Fruit fly (Drosophila melanogaster) whole organism, pupa: ENCODE data around the gene CG7264.

Experiments
- CG10348 ChIP-seq: fragments of 200-800 bp; sonication (Bioruptor generic); IDR thresholded peaks from 2 replicates; pipeline ENCODE4 v1.3.6; 2022; ENCODE audit warnings: missing biosample characterization, missing genetic modification characterization
- CG12605 ChIP-seq: fragments of 200-800 bp; sonication (Bioruptor generic); IDR thresholded peaks from 2 replicates; pipeline ENCODE4 v1.3.6; 2022; ENCODE audit warnings: missing biosample characterization, missing genetic modification characterization
- CG13204 ChIP-seq: fragments of 200-800 bp; sonication (Bioruptor generic); optimal IDR thresholded peaks from 2 replicates; lab custom pipeline; 2018; ENCODE audit warnings: missing biosample characterization, mild to moderate bottlenecking, missing genetic modification characterization, moderate library complexity
- CG14655 ChIP-seq: fragments of 200-800 bp; sonication (Bioruptor generic); optimal IDR thresholded peaks from 3 replicates; lab custom pipeline; 2017; ENCODE audit warnings: mild to moderate bottlenecking, missing biosample characterization, missing genetic modification reagents, missing genetic modification characterization
- CG15710 ChIP-seq: fragments of 200-800 bp; sonication (Bioruptor generic); optimal IDR thresholded peaks from 2 replicates; lab custom pipeline; 2018; ENCODE audit warnings: missing biosample characterization, mild to moderate bottlenecking, missing genetic modification characterization, moderate library complexity
- CG17806 ChIP-seq: fragments of 200-800 bp; sonication (Bioruptor generic); optimal IDR thresholded peaks from 2 replicates; lab custom pipeline; 2018; ENCODE audit warnings: missing biosample characterization, mild to moderate bottlenecking, missing genetic modification characterization, moderate library complexity
- CG32121 ChIP-seq: fragments of 200-800 bp; sonication (Bioruptor generic); IDR thresholded peaks from 2 replicates; pipeline ENCODE4 v1.3.6; 2022; ENCODE audit warnings: missing biosample characterization, missing genetic modification characterization
- CG34367 ChIP-seq: fragments of 200-800 bp; sonication (Bioruptor generic); optimal IDR thresholded peaks from 2 replicates; lab custom pipeline; 2018; ENCODE audit warnings: missing biosample characterization, mild to moderate bottlenecking, missing genetic modification characterization
- CG4496 ChIP-seq: fragments of 200-800 bp; sonication (Bioruptor generic); IDR thresholded peaks from 3 replicates; pipeline ENCODE4 v1.3.6; 2022; ENCODE audit warnings: missing biosample characterization, missing genetic modification characterization
- CG8159 ChIP-seq: fragments of 200-800 bp; sonication (Bioruptor generic); optimal IDR thresholded peaks from 3 replicates; lab custom pipeline; 2018; ENCODE audit warnings: missing biosample characterization, mild to moderate bottlenecking, missing genetic modification characterization, moderate library complexity
- CG8301 ChIP-seq: fragments of 200-800 bp; sonication (Bioruptor generic); optimal IDR thresholded peaks from 2 replicates; lab custom pipeline; 2018; ENCODE audit warnings: missing biosample characterization, mild to moderate bottlenecking, missing genetic modification characterization
- CG9948 ChIP-seq: fragments of 200-800 bp; sonication (Bioruptor generic); optimal IDR thresholded peaks from 2 replicates; lab custom pipeline; 2018; ENCODE audit warnings: missing biosample characterization, mild to moderate bottlenecking, missing genetic modification characterization, moderate library complexity
- D1 ChIP-seq: fragments of 200-800 bp; sonication (Bioruptor generic); optimal IDR thresholded peaks from 2 replicates; lab custom pipeline; 2018; ENCODE audit warnings: missing biosample characterization, mild to moderate bottlenecking, missing genetic modification characterization, moderate library complexity
- EcR ChIP-seq: fragments of 200-800 bp; sonication (Bioruptor generic); optimal IDR thresholded peaks from 3 replicates; lab custom pipeline; 2019; ENCODE audit warnings: missing biosample characterization, missing genetic modification characterization, mild to moderate bottlenecking, moderate library complexity, missing genetic modification reagents
- Ets98B ChIP-seq: fragments of 200-800 bp; sonication (Bioruptor generic); IDR thresholded peaks from 2 replicates; pipeline ENCODE4 v1.3.6; 2022; ENCODE audit warnings: missing biosample characterization, missing genetic modification characterization
- Pif1A ChIP-seq: fragments of 200-800 bp; sonication (Bioruptor generic); optimal IDR thresholded peaks from 3 replicates; lab custom pipeline; 2016; ENCODE audit warnings: missing biosample characterization, missing genetic modification characterization
- Pif1B ChIP-seq: fragments of 200-800 bp; sonication (Bioruptor generic); optimal IDR thresholded peaks from 3 replicates; lab custom pipeline; 2016; ENCODE audit warnings: missing biosample characterization, missing genetic modification characterization
- Snoo ChIP-seq: fragments of 200-800 bp; sonication (Bioruptor generic); optimal IDR thresholded peaks from 3 replicates; lab custom pipeline; 2017; ENCODE audit warnings: missing biosample characterization, mild to moderate bottlenecking, missing genetic modification characterization, inconsistent platforms
- fd96Ca ChIP-seq: fragments of 200-800 bp; sonication (Bioruptor generic); IDR thresholded peaks from 3 replicates; pipeline ENCODE4 v1.3.6; 2022; ENCODE audit warnings: missing biosample characterization, missing genetic modification characterization
- gl ChIP-seq: fragments of 200-800 bp; sonication (Bioruptor generic); optimal IDR thresholded peaks from 2 replicates; lab custom pipeline; 2018; ENCODE audit warnings: missing biosample characterization, mild to moderate bottlenecking, missing genetic modification characterization
- rn ChIP-seq: fragments of 200-800 bp; sonication (Bioruptor generic); IDR thresholded peaks from 2 replicates; pipeline ENCODE4 v1.3.6; 2022; ENCODE audit warnings: missing biosample characterization, missing genetic modification characterization

Gene CG7264

dm6 chr3L:11858745-11859144, 29.9 kb downstream of the CG7264 start:
- TF ChIP-seq gl (tag; lab: Kevin White, UChicago) = no peak
- TF ChIP-seq CG8301 (tag; lab: Kevin White, UChicago) = no peak
- TF ChIP-seq CG14655 (GFP tag; lab: Kevin White, UChicago) = no peak
- no peak for TF ChIP-seq CG12605 (GFP tag; lab: Robert Waterston, UW)
- no peak for TF ChIP-seq CG10348 (GFP tag; lab: Robert Waterston, UW)
- no peak for TF ChIP-seq CG8159 (tag; lab: Kevin White, UChicago)
- no peak for TF ChIP-seq fd96Ca (GFP tag; lab: Robert Waterston, UW)
- TF ChIP-seq CG15710 = no peak
- no peak for TF ChIP-seq CG32121 (GFP tag; lab: Robert Waterston, UW)
- no peak for TF ChIP-seq EcR (GFP tag; lab: Kevin White, UChicago)
- no peak for TF ChIP-seq rn

dm6 chr3L:11862266-11862665, 33.4 kb downstream of the CG7264 start:
- TF ChIP-seq CG34367 (tag; lab: Kevin White, UChicago) (no peak), CG15710 (no peak), CG17806 (tag; lab: Kevin White, UChicago) (no peak), Pif1B (no peak), CG8301 (tag; lab: Kevin White, UChicago) (no peak), fd96Ca (GFP tag; lab: Robert Waterston, UW) (no peak), CG32121 (GFP tag; lab: Robert Waterston, UW) (no peak), CG10348 (GFP tag; lab: Robert Waterston, UW) (no peak), Ets98B (GFP tag; lab: Robert Waterston, UW) (no peak), CG14655 (GFP tag; lab: Kevin White, UChicago) (no peak), CG8159 (tag; lab: Kevin White, UChicago) (no peak), D1 (no peak), Pif1A (GFP tag; lab: Kevin White, UChicago) (no peak), CG12605 (GFP tag; lab: Robert Waterston, UW) (no peak), CG9948 (no peak), CG13204 (GFP tag; lab: Kevin White, UChicago) (no peak), gl (tag; lab: Kevin White, UChicago) (no peak), rn (no peak), CG4496 (GFP tag; lab: Robert Waterston, UW) (no peak), EcR (GFP tag; lab: Kevin White, UChicago) (no peak)

dm6 chr3L:11863587-11863986, 34.8 kb downstream of the CG7264 start:
- TF ChIP-seq CG15710 (peak; percentile 30), CG10348 (GFP tag; lab: Robert Waterston, UW) (no peak), rn (no peak), EcR (GFP tag; lab: Kevin White, UChicago) (no peak), CG13204 (GFP tag; lab: Kevin White, UChicago) (no peak), CG8159 (tag; lab: Kevin White, UChicago) (peak; percentile 69), CG9948 (peak; percentile 21), CG34367 (tag; lab: Kevin White, UChicago) (no peak), CG4496 (GFP tag; lab: Robert Waterston, UW) (no peak), CG14655 (GFP tag; lab: Kevin White, UChicago) (peak; percentile 37)

- TF ChIP-seq Ets98B (GFP tag; lab: Robert Waterston, UW) = no peak
- peak; percentile 13 for TF ChIP-seq CG8159 (tag; lab: Kevin White, UChicago)
These were observed 40.5 kb downstream of the CG7264 start for dm6 chr3L:11869328-11869727.

dm6 chr3L:11871205-11871604, 42.4 kb downstream of the CG7264 start, which contains the start of gene CG5906:
Gene CG5906, minus strand, starts transcription at chr3L:11871305.
- TF ChIP-seq CG8301 (tag; lab: Kevin White, UChicago) (no peak), CG9948 (no peak), D1 (no peak), CG13204 (GFP tag; lab: Kevin White, UChicago) (no peak), CG12605 (GFP tag; lab: Robert Waterston, UW) (no peak), fd96Ca (GFP tag; lab: Robert Waterston, UW) (no peak), CG17806 (tag; lab: Kevin White, UChicago) (no peak), CG4496 (GFP tag; lab: Robert Waterston, UW) (no peak), Pif1B (no peak), CG8159 (tag; lab: Kevin White, UChicago) (no peak), CG32121 (GFP tag; lab: Robert Waterston, UW) (no peak), Snoo (tag; lab: Kevin White, UChicago) (no peak), CG34367 (tag; lab: Kevin White, UChicago) (no peak), gl (tag; lab: Kevin White, UChicago) (no peak), CG10348 (GFP tag; lab: Robert Waterston, UW) (no peak), CG14655 (GFP tag; lab: Kevin White, UChicago) (no peak), Pif1A (GFP tag; lab: Kevin White, UChicago) (no peak)

- no peak for TF ChIP-seq CG34367 (tag; lab: Kevin White, UChicago)
- no peak for TF ChIP-seq Pif1B
- TF ChIP-seq CG8301 (tag; lab: Kevin White, UChicago) = no peak
- peak; percentile 42 for TF ChIP-seq CG15710
- TF ChIP-seq CG9948 = peak; percentile 15
- TF ChIP-seq CG17806 (tag; lab: Kevin White, UChicago) = no peak
- TF ChIP-seq CG14655 (GFP tag; lab: Kevin White, UChicago) = peak; percentile 27
- TF ChIP-seq Pif1A (GFP tag; lab: Kevin White, UChicago) = peak; percentile 16
- peak; percentile 49 for TF ChIP-seq CG8159 (tag; lab: Kevin White, UChicago)
- TF ChIP-seq CG13204 (GFP tag; lab: Kevin White, UChicago) = no peak
- 0 out of 3 replicates have a peak, but pooled peaks have one; percentile 20 for TF ChIP-seq CG4496 (GFP tag; lab: Robert Waterston, UW)
- TF ChIP-seq CG12605 (GFP tag; lab: Robert Waterston, UW) = no peak
- TF ChIP-seq Ets98B (GFP tag; lab: Robert Waterston, UW) = no peak
- TF ChIP-seq CG10348 (GFP tag; lab: Robert Waterston, UW) = no peak
These were observed 45.9 kb downstream of the CG7264 start for dm6 chr3L:11874758-11875157.
